Worm (Caenorhabditis elegans) whole organism, L4 larva: ENCODE measurements around the gene npp-3.

Source experiments
- D1046.2 ChIP-seq: fragments of 200-800 bp; sonication (Bioruptor generic); IDR thresholded peaks from 2 replicates; pipeline ENCODE4 v1.3.6; 2022; ENCODE audit warnings: missing genetic modification characterization, missing compliant biosample characterization
- F49E8.2 ChIP-seq: sonication (generic microtip); optimal IDR thresholded peaks from 2 replicates; lab custom pipeline; 2016; ENCODE audit warnings: missing compliant biosample characterization, mild to moderate bottlenecking, missing genetic modification characterization, borderline replicate concordance
- Y105C5A.15 ChIP-seq: fragments of 200-800 bp; sonication (Bioruptor generic); IDR thresholded peaks from 2 replicates; pipeline ENCODE4 v1.3.6; 2022; ENCODE audit warnings: missing genetic modification characterization, missing compliant biosample characterization
- Y48G9A.11 ChIP-seq: fragments of 200-800 bp; sonication (Bioruptor generic); IDR thresholded peaks from 2 replicates; pipeline ENCODE4 v1.3.6; 2022; ENCODE audit warnings: missing genetic modification reagents, missing genetic modification characterization, missing compliant biosample characterization
- Y5F2A.4 ChIP-seq: fragments of 200-800 bp; sonication (Bioruptor generic); optimal IDR thresholded peaks from 2 replicates; lab custom pipeline; 2018; ENCODE audit warnings: mild to moderate bottlenecking, missing genetic modification characterization, missing compliant biosample characterization
- aha-1 ChIP-seq: fragments of 150-350 bp; peaks from one replicate; lab custom pipeline; 2014; ENCODE audit warnings: missing biosample characterization, missing genetic modification characterization
- aly-2 ChIP-seq: sonication (generic microtip); optimal IDR thresholded peaks from 2 replicates; lab custom pipeline; 2018; ENCODE audit warnings: missing biosample characterization, missing genetic modification characterization
- ama-1 ChIP-seq: fragments of 150-350 bp; optimal IDR thresholded peaks from 2 replicates; lab custom pipeline; 2014; ENCODE audit warnings: inconsistent platforms, mixed read lengths
- arid-1 ChIP-seq: fragments of 200-800 bp; sonication (Bioruptor generic); conservative IDR thresholded peaks from 2 replicates; pipeline ENCODE4 v1.3.6; 2022; ENCODE audit warnings: missing genetic modification reagents, missing genetic modification characterization, missing compliant biosample characterization
- ceh-20 ChIP-seq: fragments of 200-800 bp; sonication (Bioruptor generic); IDR thresholded peaks from 2 replicates; pipeline ENCODE4 v1.3.6; 2022; ENCODE audit warnings: missing genetic modification reagents, missing genetic modification characterization, missing compliant biosample characterization
- ceh-82 ChIP-seq: sonication (generic microtip); optimal IDR thresholded peaks from 2 replicates; lab custom pipeline; 2017; ENCODE audit warnings: missing biosample characterization, missing genetic modification characterization
- daf-16 ChIP-seq, 3 experiments: sonication (generic microtip); optimal IDR thresholded peaks; 2 replicates each; lab custom pipeline; 2016 to 2017; ENCODE audit warnings: missing genetic modification characterization in 3 of 3, missing genetic modification reagents in 3 of 3, mild to moderate bottlenecking in 2 of 3, missing compliant biosample characterization in 2 of 3, missing biosample characterization in 1 of 3, moderate library complexity in 1 of 3
- daf-19 ChIP-seq: fragments of 200-800 bp; sonication (Bioruptor generic); conservative IDR thresholded peaks from 2 replicates; pipeline ENCODE4 v1.3.6; 2022; ENCODE audit warnings: missing genetic modification characterization, missing compliant biosample characterization
- duxl-1 ChIP-seq: sonication (generic microtip); optimal IDR thresholded peaks from 2 replicates; lab custom pipeline; 2016; ENCODE audit warnings: mild to moderate bottlenecking, missing genetic modification characterization, moderate library complexity, missing compliant biosample characterization; ENCODE audit not compliant: poor library complexity
- egl-43 ChIP-seq: fragments of 200-800 bp; sonication (Bioruptor generic); IDR thresholded peaks from 2 replicates; pipeline ENCODE4 v1.3.6; 2022; ENCODE audit warnings: missing genetic modification reagents, missing genetic modification characterization, missing compliant biosample characterization
- fkh-10 ChIP-seq: fragments of 150-350 bp; optimal IDR thresholded peaks from 2 replicates; lab custom pipeline; 2014; ENCODE audit warnings: missing biosample characterization, missing genetic modification reagents, missing genetic modification characterization
- lim-7 ChIP-seq: fragments of 200-800 bp; sonication (Bioruptor generic); IDR thresholded peaks from 2 replicates; pipeline ENCODE4 v1.3.6; 2022; ENCODE audit warnings: missing genetic modification characterization, missing compliant biosample characterization
- lin-38 ChIP-seq: fragments of 200-800 bp; sonication (Bioruptor generic); IDR thresholded peaks from 2 replicates; pipeline ENCODE4 v1.3.6; 2022; ENCODE audit warnings: missing genetic modification reagents, missing genetic modification characterization, missing compliant biosample characterization
- lsy-2 ChIP-seq, 2 experiments: fragments of 150-350 bp in 1 of 2; sonication (generic microtip) in 1 of 2; optimal IDR thresholded peaks; 2 replicates each; lab custom pipeline; 2014 to 2017; ENCODE audit warnings: missing biosample characterization in 2 of 2, missing genetic modification characterization in 2 of 2
- madf-5 ChIP-seq, 2 experiments: fragments of 200-800 bp; sonication (Bioruptor generic); IDR thresholded peaks; 2 replicates each; pipeline ENCODE4 v1.3.6; 2022; ENCODE audit warnings: missing compliant biosample characterization in 2 of 2, missing genetic modification characterization in 2 of 2
- mdt-29 ChIP-seq: fragments of 200-800 bp; sonication (Bioruptor generic); IDR thresholded peaks from 2 replicates; pipeline ENCODE4 v1.3.6; 2022; ENCODE audit warnings: missing genetic modification reagents, missing genetic modification characterization, missing compliant biosample characterization
- mes-2 ChIP-seq: sonication (generic microtip); optimal IDR thresholded peaks from 2 replicates; lab custom pipeline; 2016; ENCODE audit warnings: missing genotype, mild to moderate bottlenecking, missing genetic modification characterization, missing compliant biosample characterization; ENCODE audit not compliant: poor library complexity, severe bottlenecking
- mxl-2 ChIP-seq: fragments of 200-800 bp; sonication (Bioruptor generic); conservative IDR thresholded peaks from 2 replicates; pipeline ENCODE4 v1.3.6; 2022; ENCODE audit warnings: missing genetic modification reagents, missing genetic modification characterization, missing compliant biosample characterization
- nhr-48 ChIP-seq: sonication (generic microtip); optimal IDR thresholded peaks from 2 replicates; lab custom pipeline; 2016; ENCODE audit warnings: mild to moderate bottlenecking, missing genetic modification characterization, missing compliant biosample characterization
- pha-4 ChIP-seq, 2 experiments: fragments of 150-350 bp in 1 of 2; fragments of 200-800 bp in 1 of 2; sonication (Bioruptor generic) in 1 of 2; IDR thresholded peaks in 1 of 2; optimal IDR thresholded peaks in 1 of 2; 2 replicates each; pipeline versions ENCODE4 v1.3.6 to Lab custom; 2014 to 2022; ENCODE audit warnings: missing genetic modification characterization in 2 of 2, missing genetic modification reagents in 2 of 2, missing biosample characterization in 1 of 2, missing compliant biosample characterization in 1 of 2
- set-16 ChIP-seq: fragments of 200-800 bp; sonication (Bioruptor generic); IDR thresholded peaks from 2 replicates; pipeline ENCODE4 v1.3.6; 2022; ENCODE audit warnings: missing genetic modification reagents, missing genetic modification characterization, missing compliant biosample characterization
- skn-1 ChIP-seq: fragments of 150-350 bp; optimal IDR thresholded peaks from 2 replicates; lab custom pipeline; 2014; ENCODE audit warnings: missing biosample characterization, missing genetic modification characterization
- snpc-1.2 ChIP-seq: fragments of 200-800 bp; sonication (Bioruptor generic); IDR thresholded peaks from 2 replicates; pipeline ENCODE4 v1.3.6; 2022; ENCODE audit warnings: missing genetic modification reagents, missing genetic modification characterization, missing compliant biosample characterization
- spr-1 ChIP-seq: sonication (generic microtip); optimal IDR thresholded peaks from 2 replicates; lab custom pipeline; 2016; ENCODE audit warnings: mild to moderate bottlenecking, missing genetic modification characterization, missing compliant biosample characterization
- tra-1 ChIP-seq: fragments of 200-800 bp; sonication (Bioruptor generic); IDR thresholded peaks from 2 replicates; pipeline ENCODE4 v1.3.6; 2022; ENCODE audit warnings: missing genetic modification reagents, missing genetic modification characterization, missing compliant biosample characterization
- unc-130 ChIP-seq: sonication (generic microtip); optimal IDR thresholded peaks from 2 replicates; lab custom pipeline; 2016; ENCODE audit warnings: missing genetic modification reagents, missing genetic modification characterization, missing compliant biosample characterization
- unc-62 ChIP-seq, 3 experiments: fragments of 150-350 bp in 1 of 3; sonication (generic microtip); optimal IDR thresholded peaks in 2 of 3; peaks in 1 of 3; 1 replicate in 1 of 3; 2 replicates in 2 of 3; lab custom pipeline; 2014 to 2017; ENCODE audit warnings: missing biosample characterization in 3 of 3, missing genetic modification characterization in 3 of 3, missing genetic modification reagents in 3 of 3, missing genotype in 1 of 3
- zip-11 ChIP-seq: fragments of 200-800 bp; sonication (Bioruptor generic); IDR thresholded peaks from 2 replicates; pipeline ENCODE4 v1.3.6; 2022; ENCODE audit warnings: missing genetic modification characterization, missing compliant biosample characterization

Gene npp-3

DNA sequence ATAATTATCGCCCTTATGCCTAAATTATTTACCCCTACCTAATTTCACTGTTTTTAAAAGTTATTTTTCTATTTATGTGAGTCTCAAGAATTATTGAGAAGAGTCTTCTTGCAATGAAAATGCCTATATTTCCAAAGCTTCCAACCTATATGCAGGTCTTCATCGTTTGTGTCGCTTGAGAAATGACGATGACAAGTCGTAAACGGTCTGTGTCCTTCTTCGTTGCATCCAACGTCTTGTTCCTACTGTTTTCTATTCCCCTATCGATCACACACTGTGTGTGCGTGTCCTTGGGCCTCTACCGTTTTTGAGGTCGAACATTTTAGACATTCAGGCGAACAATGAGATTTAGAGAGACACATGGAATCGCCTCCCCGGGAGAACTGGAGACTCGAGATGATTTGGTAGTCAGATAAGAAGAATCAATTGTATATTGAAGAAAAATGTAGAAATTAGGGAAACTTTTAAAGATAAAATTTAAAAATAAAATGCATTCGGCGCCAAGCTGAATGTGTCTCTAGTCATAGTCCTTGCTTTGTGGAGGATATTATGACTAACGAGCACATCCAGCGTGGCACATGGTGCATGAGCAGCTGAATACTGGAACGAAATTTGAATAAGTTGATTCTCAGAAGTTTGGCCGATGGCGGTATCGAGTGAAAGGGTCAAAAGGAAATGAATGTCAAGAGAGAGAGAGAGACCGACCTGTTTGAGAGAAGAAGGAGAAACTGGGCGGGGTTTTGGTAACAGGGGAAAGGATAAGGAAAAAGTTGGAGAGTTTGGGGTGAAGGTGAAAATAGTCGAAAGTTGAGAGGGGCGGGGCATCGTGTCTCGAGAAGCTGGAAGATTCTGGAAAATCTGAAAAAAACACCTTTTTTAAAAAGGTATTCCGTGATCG is 6.1 kb upstream of the npp-3 start:
- peak; percentile 21; the same call in 1 of the 2 replicates for TF ChIP-seq mxl-2
- TF ChIP-seq lsy-2 (tag; optimal IDR thresholded peaks at IDR 0.05; lab: Kevin White, UChicago), result peak; percentile 13 to 20
- peak in 1 of 2 experiments; percentile 60 for TF ChIP-seq unc-62 (GFP tag; optimal IDR thresholded peaks at IDR 0.05 in 1 of 2; lab: Kevin White, UChicago)
- no peak for TF ChIP-seq unc-62 (tag; optimal IDR thresholded peaks at IDR 0.05; lab: Kevin White, UChicago)
- peak; percentile 98 for TF ChIP-seq aly-2
- no peak for TF ChIP-seq duxl-1 (tag; lab: Kevin White, UChicago)
- TF ChIP-seq lim-7 (GFP tag; lab: Robert Waterston, UW), result 0 out of 2 replicates have a peak, but pooled peaks have one; percentile 68
- peak; percentile 7 for TF ChIP-seq aha-1 (tag; lab: Kevin White, UChicago)
- no peak for TF ChIP-seq fkh-10 (GFP tag; lab: Kevin White, UChicago)
- TF ChIP-seq skn-1 (tag; lab: Kevin White, UChicago), result no peak
- TF ChIP-seq F49E8.2 (tag; lab: Kevin White, UChicago), result peak; percentile 83
- TF ChIP-seq Y5F2A.4 (GFP tag; lab: Kevin White, UChicago), result peak; percentile 23
- TF ChIP-seq Y105C5A.15 (GFP tag; lab: Robert Waterston, UW), result peak; percentile 71; the same call in 1 of the 2 replicates
- no peak for TF ChIP-seq set-16 (GFP tag; lab: Robert Waterston, UW)
- peak; percentile 32 for TF ChIP-seq mes-2 (tag; lab: Kevin White, UChicago)
- TF ChIP-seq arid-1 (GFP tag; lab: Robert Waterston, UW), result peak; percentile 52; the same call in 1 of the 2 replicates
- TF ChIP-seq zip-11, result 0 out of 2 replicates have a peak, but pooled peaks have one; percentile 26
- peak in 1 of 2 experiments; percentile 19 for TF ChIP-seq daf-16 (GFP tag; optimal IDR thresholded peaks at IDR 0.05; lab: Kevin White, UChicago)
- TF ChIP-seq daf-16 (tag; optimal IDR thresholded peaks at IDR 0.05; lab: Kevin White, UChicago), result no peak
- TF ChIP-seq spr-1, result peak; percentile 35
- TF ChIP-seq snpc-1.2, result peak; percentile 7; the same call in 1 of the 2 replicates
- peak; percentile 52 for TF ChIP-seq ama-1
- TF ChIP-seq unc-130 (GFP tag; lab: Kevin White, UChicago), result peak; percentile 34
- TF ChIP-seq ceh-82 (tag; lab: Kevin White, UChicago), result no peak
- TF ChIP-seq madf-5 (GFP tag; IDR thresholded peaks at IDR 0.05; lab: Robert Waterston, UW), result peak in 1 of 2 experiments; percentile 70; a peak in 1 of 4 replicates
- TF ChIP-seq nhr-48, result peak; percentile 12
- TF ChIP-seq lin-38, result peak; percentile 75
- TF ChIP-seq tra-1 (GFP tag; lab: Robert Waterston, UW), result 0 out of 2 replicates have a peak, but pooled peaks have one; percentile 12
- TF ChIP-seq Y48G9A.11 (GFP tag; lab: Robert Waterston, UW), result peak; percentile 36; the same call in 1 of the 2 replicates
- peak; percentile 63; the same call in 1 of the 2 replicates for TF ChIP-seq pha-4 (GFP tag; IDR thresholded peaks at IDR 0.05; lab: Robert Waterston, UW)
- TF ChIP-seq pha-4 (tag; optimal IDR thresholded peaks at IDR 0.05; lab: Kevin White, UChicago), result no peak
- TF ChIP-seq mdt-29 (GFP tag; lab: Robert Waterston, UW), result peak; percentile 36; the same call in 1 of the 2 replicates
- TF ChIP-seq daf-19, result no peak
- TF ChIP-seq ceh-20 (GFP tag; lab: Robert Waterston, UW), result no peak
- TF ChIP-seq egl-43 (GFP tag; lab: Robert Waterston, UW), result no peak
- peak; percentile 59; the same call in 1 of the 2 replicates for TF ChIP-seq D1046.2 (GFP tag; lab: Robert Waterston, UW)
- TF ChIP-seq, all 104 proteins: peak for 25

DNA sequence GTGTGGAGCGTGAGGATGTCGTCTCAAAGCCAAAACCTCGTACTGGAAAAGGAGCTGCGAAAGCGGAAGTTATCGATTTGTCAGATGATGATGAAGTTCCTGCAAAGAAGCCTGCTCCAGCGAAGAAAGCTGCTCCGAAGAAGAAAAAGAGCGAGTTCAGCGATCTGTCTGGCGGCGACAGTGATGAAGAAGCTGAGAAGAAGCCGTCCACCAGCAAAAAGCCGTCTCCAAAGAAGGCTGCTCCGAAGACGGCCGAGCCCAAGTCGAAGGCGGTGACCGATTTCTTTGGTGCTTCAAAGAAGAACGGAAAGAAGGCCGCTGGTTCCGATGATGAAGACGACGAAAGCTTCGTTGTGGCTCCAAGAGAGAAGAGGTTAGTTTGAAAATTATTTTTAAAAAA is 5.2 kb upstream of the npp-3 start:
- TF ChIP-seq tra-1 (GFP tag; lab: Robert Waterston, UW), result 0 out of 2 replicates have a peak, but pooled peaks have one; percentile 8
- no peak for TF ChIP-seq Y105C5A.15 (GFP tag; lab: Robert Waterston, UW)
- peak; percentile 88 for TF ChIP-seq aly-2
- peak; percentile 80 for TF ChIP-seq set-16 (GFP tag; lab: Robert Waterston, UW)
- peak in 1 of 2 experiments; percentile 22 for TF ChIP-seq unc-62 (GFP tag; optimal IDR thresholded peaks at IDR 0.05 in 1 of 2; lab: Kevin White, UChicago)
- TF ChIP-seq unc-62 (tag; optimal IDR thresholded peaks at IDR 0.05; lab: Kevin White, UChicago), result no peak
